Fruit fly (Drosophila melanogaster) whole organism, wandering third instar larva: Measurements from ENCODE around the gene Irc.

Source experiments
- Abd-B ChIP-seq: fragments of >200 bp; optimal IDR thresholded peaks from 2 replicates; lab custom pipeline; 2017; ENCODE audit warnings: missing biosample characterization, missing genetic modification characterization
- CG9705 ChIP-seq: fragments of 200-800 bp; sonication (Bioruptor generic); optimal IDR thresholded peaks from 2 replicates; lab custom pipeline; 2018; ENCODE audit warnings: missing biosample characterization, mild to moderate bottlenecking, missing genetic modification characterization
- CrebA ChIP-seq: fragments of 200-800 bp; sonication (Bioruptor generic); optimal IDR thresholded peaks from 2 replicates; lab custom pipeline; 2016; ENCODE audit warnings: missing biosample characterization, mild to moderate bottlenecking, missing genetic modification characterization, borderline replicate concordance
- Dfd ChIP-seq: fragments of >200 bp; optimal IDR thresholded peaks from 2 replicates; lab custom pipeline; 2017; ENCODE audit warnings: missing biosample characterization, missing genetic modification characterization
- Dif ChIP-seq: fragments of 200-275, 200-300 bp; sonication (Bioruptor generic); optimal IDR thresholded peaks from 2 replicates; lab custom pipeline; 2018; ENCODE audit warnings: missing biosample characterization, missing genetic modification characterization; ENCODE audit not compliant: partially characterized antibody
- GATAd ChIP-seq: sonication (Bioruptor generic); optimal IDR thresholded peaks from 2 replicates; lab custom pipeline; 2016; ENCODE audit warnings: missing biosample characterization, missing genetic modification characterization
- HLH106 ChIP-seq: fragments of 200-800 bp; optimal IDR thresholded peaks from 3 replicates; lab custom pipeline; 2019; ENCODE audit warnings: missing biosample characterization, mild to moderate bottlenecking, missing genetic modification characterization, moderate library complexity
- Hnf4 ChIP-seq: fragments of 200-800 bp; sonication (Bioruptor generic); optimal IDR thresholded peaks from 2 replicates; lab custom pipeline; 2016; ENCODE audit warnings: missing biosample characterization, mild to moderate bottlenecking, missing genetic modification characterization
- Hr83 ChIP-seq: fragments of 200-300 bp; sonication (Bioruptor generic); optimal IDR thresholded peaks from 2 replicates; lab custom pipeline; 2016; ENCODE audit warnings: missing biosample characterization, mild to moderate bottlenecking, missing genetic modification characterization, moderate library complexity; ENCODE audit not compliant: poor library complexity, severe bottlenecking
- Mio ChIP-seq: sonication (Bioruptor generic); optimal IDR thresholded peaks from 2 replicates; lab custom pipeline; 2016; ENCODE audit warnings: missing biosample characterization, missing genetic modification characterization
- Myc ChIP-seq: fragments of >200 bp; optimal IDR thresholded peaks from 2 replicates; lab custom pipeline; 2017
- OdsH ChIP-seq: fragments of 200-800 bp; sonication (Bioruptor generic); optimal IDR thresholded peaks from 2 replicates; lab custom pipeline; 2016; ENCODE audit warnings: missing biosample characterization, mild to moderate bottlenecking, missing genetic modification characterization
- Rel ChIP-seq, 2 experiments: fragments of 200-800 bp; sonication (Bioruptor generic) in 1 of 2; optimal IDR thresholded peaks; 2 replicates in 1 of 2; 3 replicates in 1 of 2; lab custom pipeline; 2016 to 2019; ENCODE audit warnings: mild to moderate bottlenecking in 2 of 2, missing biosample characterization in 2 of 2, missing genetic modification characterization in 2 of 2, moderate library complexity in 1 of 2
- Vsx2 ChIP-seq: fragments of 200-300, 225-300 bp; sonication (Bioruptor generic); optimal IDR thresholded peaks from 2 replicates; lab custom pipeline; 2018; ENCODE audit warnings: missing biosample characterization, missing genetic modification characterization; ENCODE audit not compliant: partially characterized antibody
- br ChIP-seq: fragments of 200-800 bp; sonication (Bioruptor generic); optimal IDR thresholded peaks from 2 replicates; lab custom pipeline; 2016; ENCODE audit warnings: missing biosample characterization, missing genetic modification characterization
- brk ChIP-seq: fragments of 200-800 bp; sonication (Bioruptor generic); optimal IDR thresholded peaks from 2 replicates; lab custom pipeline; 2016; ENCODE audit warnings: missing biosample characterization, mild to moderate bottlenecking, missing genetic modification characterization
- dl ChIP-seq, 2 experiments: fragments of 175-275, 200-275 bp in 1 of 2; fragments of 200-275 bp in 1 of 2; sonication (Bioruptor generic); optimal IDR thresholded peaks; lab custom pipeline; 2018; ENCODE audit warnings: mild to moderate bottlenecking in 2 of 2, missing biosample characterization in 2 of 2, missing genetic modification characterization in 2 of 2, moderate library complexity in 2 of 2; ENCODE audit not compliant: partially characterized antibody in 2 of 2, insufficient read depth in 1 of 2
- dsf ChIP-seq: sonication (Bioruptor generic); optimal IDR thresholded peaks from 2 replicates; lab custom pipeline; 2016; ENCODE audit warnings: missing biosample characterization, missing genetic modification characterization, borderline replicate concordance
- ey ChIP-seq: fragments of 200-800 bp; sonication (Bioruptor generic); optimal IDR thresholded peaks from 2 replicates; lab custom pipeline; 2016; ENCODE audit warnings: missing biosample characterization, missing genetic modification characterization
- foxo ChIP-seq, 2 experiments: fragments of 200-800 bp; sonication (Bioruptor generic); optimal IDR thresholded peaks; 2 replicates in 1 of 2; 3 replicates in 1 of 2; lab custom pipeline; 2016 to 2017; ENCODE audit warnings: missing biosample characterization in 2 of 2, missing genetic modification characterization in 2 of 2
- fru ChIP-seq: fragments of 200-800 bp; sonication (Bioruptor generic); optimal IDR thresholded peaks from 3 replicates; lab custom pipeline; 2016; ENCODE audit warnings: missing biosample characterization, mild to moderate bottlenecking, missing genetic modification characterization
- lola ChIP-seq: fragments of >200 bp; optimal IDR thresholded peaks from 2 replicates; lab custom pipeline; 2017; ENCODE audit warnings: missing biosample characterization, missing genetic modification characterization
- pan ChIP-seq: fragments of >200 bp; optimal IDR thresholded peaks from 2 replicates; lab custom pipeline; 2017
- sv ChIP-seq: fragments of 200-800 bp; sonication (Bioruptor generic); optimal IDR thresholded peaks from 3 replicates; lab custom pipeline; 2016; ENCODE audit warnings: missing biosample characterization, missing genetic modification characterization
- tai ChIP-seq: sonication (Bioruptor generic); optimal IDR thresholded peaks from 2 replicates; lab custom pipeline; 2016; ENCODE audit warnings: missing biosample characterization, missing genetic modification characterization
- usp ChIP-seq: fragments of >200 bp; optimal IDR thresholded peaks from 2 replicates; lab custom pipeline; 2017; ENCODE audit warnings: missing biosample characterization, missing genetic modification characterization

Gene Irc

DNA sequence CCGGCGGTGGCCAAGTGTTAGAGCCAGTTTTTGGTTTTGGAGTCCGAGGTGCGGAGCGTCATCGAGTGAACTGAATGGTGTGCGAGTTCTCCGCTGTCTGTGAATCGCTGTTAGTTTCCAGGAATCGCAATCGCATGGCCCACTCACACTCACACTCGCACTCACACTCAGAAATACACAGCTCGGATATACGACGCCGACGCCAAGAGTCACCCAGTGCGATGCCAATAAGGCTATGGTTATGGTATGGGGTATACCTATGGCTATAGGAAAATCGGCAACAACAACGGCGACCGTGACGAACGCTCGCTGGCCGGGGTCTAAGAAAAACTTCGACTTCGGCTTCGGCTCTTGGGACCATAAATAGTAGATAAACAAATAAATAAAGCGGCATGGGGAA, 30.5 kb upstream of the Irc start, which contains the start of gene Abd-B:
Abd-B (minus strand) TSS at position 101 of the 400 bp plus-strand sequence.
- TF ChIP-seq sv (GFP tag; lab: Kevin White, UChicago) = no peak
- no peak for TF ChIP-seq fru (GFP tag; lab: Kevin White, UChicago)
- no peak for TF ChIP-seq Hnf4 (GFP tag; lab: Kevin White, UChicago)
- no peak for TF ChIP-seq dl (GFP tag; optimal IDR thresholded peaks at IDR 0.05; lab: Kevin White, UChicago; ENCODE audit: insufficient read depth in 1 of 2, partially characterized antibody in 2 of 2)
- TF ChIP-seq pan (lab: Kevin White, UChicago) = no peak
- TF ChIP-seq HLH106 = no peak
- no peak for TF ChIP-seq CG9705
- TF ChIP-seq Vsx2 = no peak
- no peak for TF ChIP-seq Abd-B (GFP tag; lab: Kevin White, UChicago)
- TF ChIP-seq foxo (GFP tag; optimal IDR thresholded peaks at IDR 0.05; lab: Kevin White, UChicago) = no peak
- no peak for TF ChIP-seq tai (GFP tag; lab: Kevin White, UChicago)
- no peak for TF ChIP-seq br
- no peak for TF ChIP-seq usp (GFP tag; lab: Kevin White, UChicago)
- no peak for TF ChIP-seq Rel (GFP tag; optimal IDR thresholded peaks at IDR 0.05; lab: Kevin White, UChicago)
- no peak for TF ChIP-seq Rel (tag; optimal IDR thresholded peaks at IDR 0.05; lab: Kevin White, UChicago)
- no peak for TF ChIP-seq Dfd (GFP tag; lab: Kevin White, UChicago)
- TF ChIP-seq brk (GFP tag; lab: Kevin White, UChicago) = no peak

dm6 chr3R:16972575-16972974, 30.1 kb upstream of the Irc start:
- TF ChIP-seq brk (GFP tag; lab: Kevin White, UChicago) (no peak), Hr83 (GFP tag; lab: Kevin White, UChicago) (no peak), Dif (GFP tag; lab: Kevin White, UChicago) (no peak), br (no peak), pan (lab: Kevin White, UChicago) (no peak), GATAd (GFP tag; lab: Kevin White, UChicago) (no peak), Rel (GFP tag; optimal IDR thresholded peaks at IDR 0.05; lab: Kevin White, UChicago) (no peak), Rel (tag; optimal IDR thresholded peaks at IDR 0.05; lab: Kevin White, UChicago) (no peak), Abd-B (GFP tag; lab: Kevin White, UChicago) (no peak), lola (GFP tag; lab: Kevin White, UChicago) (no peak), HLH106 (no peak), ey (GFP tag; lab: Kevin White, UChicago) (no peak), tai (GFP tag; lab: Kevin White, UChicago) (no peak), dsf (GFP tag; lab: Kevin White, UChicago) (no peak)

dm6 chr3R:16974904-16975303, 27.8 kb upstream of the Irc start, which contains the start of gene VhaM9.7-d:
TSS of gene VhaM9.7-d (plus strand) at chr3R:16975204.
- TF ChIP-seq lola (GFP tag; lab: Kevin White, UChicago) = no peak
- no peak for TF ChIP-seq Abd-B (GFP tag; lab: Kevin White, UChicago)
- no peak for TF ChIP-seq CrebA (GFP tag; lab: Kevin White, UChicago)
- no peak for TF ChIP-seq Mio (GFP tag; lab: Kevin White, UChicago)
- TF ChIP-seq dl (GFP tag; optimal IDR thresholded peaks at IDR 0.05; lab: Kevin White, UChicago; ENCODE audit: insufficient read depth in 1 of 2, partially characterized antibody in 2 of 2) = no peak

dm6 chr3R:16977745-16978305, 24.9 kb upstream of the Irc start, which contains the start of gene Actn3:
TSS of gene Actn3 (minus strand) at chr3R:16977795.
- peak; percentile 21 for TF ChIP-seq Myc (lab: Kevin White, UChicago)
- no peak for TF ChIP-seq Dif (GFP tag; lab: Kevin White, UChicago)

dm6 chr3R:16980958-16981623, 21.6 kb upstream of the Irc start:
- no peak for TF ChIP-seq OdsH (GFP tag; lab: Kevin White, UChicago)
